Worm (Caenorhabditis elegans): ENCODE results near the gene glr-2.

Gene glr-2

DNA sequence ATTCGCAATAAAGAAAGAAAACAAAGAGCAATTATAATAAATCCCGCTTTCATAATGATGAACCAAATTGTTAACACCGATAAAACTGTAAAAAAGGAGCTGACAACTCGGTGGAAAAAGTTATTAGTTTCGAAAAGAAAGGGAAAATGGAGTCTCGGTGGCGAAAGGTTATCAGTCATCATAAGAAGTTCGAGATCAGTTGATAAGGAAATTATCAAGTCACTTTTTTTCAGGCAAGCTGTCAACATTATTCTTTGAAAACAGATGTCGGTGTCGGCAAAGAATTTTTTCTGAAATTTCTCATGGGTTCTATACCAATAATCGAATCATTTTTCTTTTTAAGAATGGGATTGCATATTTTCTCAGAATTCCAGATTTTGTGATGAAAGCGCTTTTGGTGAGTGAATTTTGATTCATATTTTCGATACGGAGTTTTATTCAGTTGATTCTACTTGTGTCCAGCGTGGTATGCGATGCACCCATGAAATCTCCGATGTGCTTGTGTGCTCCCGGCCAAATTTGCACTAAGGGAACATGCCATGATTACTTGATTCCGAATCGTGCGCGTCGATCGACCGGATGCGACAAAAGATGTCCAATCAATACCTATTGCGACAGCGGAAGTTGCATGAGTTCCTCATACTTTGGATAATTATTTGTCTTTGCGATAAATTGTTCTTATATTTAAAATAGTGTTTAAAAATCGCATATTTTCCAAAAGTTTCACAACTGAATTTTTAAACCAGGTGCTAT, 43.7 kb upstream of the glr-2 start, which contains the start of the genes F37C12.21 and F37C12.10:
Gene F37C12.21, plus strand, starts transcription at position 58 of the 753 bp plus-strand sequence.
Gene F37C12.10, minus strand, starts transcription at position 85 of the 753 bp plus-strand sequence.
- TF ChIP-seq athp-1 (tag; optimal IDR thresholded peaks at IDR 0.05) (no peak), efl-1 (GFP tag; optimal IDR thresholded peaks at IDR 0.05) (no peak), zim-3 (tag; optimal IDR thresholded peaks at IDR 0.05) (no peak), Y79H2A.3 (GFP tag; conservative IDR thresholded peaks at IDR 0.05) (no peak), repo-1 (tag; optimal IDR thresholded peaks at IDR 0.05) (peak; percentile 47), Y56A3A.18 (GFP tag; IDR thresholded peaks at IDR 0.05) (no peak), lin-54 (GFP tag; optimal IDR thresholded peaks at IDR 0.05) (no peak), let-607 (tag; optimal IDR thresholded peaks at IDR 0.05) (peak in 1 of 2 experiments; percentile 24), madf-8 (GFP tag; conservative IDR thresholded peaks at IDR 0.05) (no peak), tbx-9 (tag; optimal IDR thresholded peaks at IDR 0.05; ENCODE audit: borderline replicate concordance) (no peak), hmg-20 (GFP tag; IDR thresholded peaks at IDR 0.05) (no peak), sdz-38 (tag; optimal IDR thresholded peaks at IDR 0.05) (no peak), B0336.3 (GFP tag; IDR thresholded peaks at IDR 0.05) (peak; percentile 62), hmg-1.2 (GFP tag; IDR thresholded peaks at IDR 0.05) (peak; percentile 15; the same call in 1 of the 2 replicates), aptf-3 (GFP tag; IDR thresholded peaks at IDR 0.05) (0 out of 2 replicates have a peak, but pooled peaks have one; percentile 17), F22D6.2 (tag; optimal IDR thresholded peaks at IDR 0.05) (no peak), madf-3 (GFP tag; IDR thresholded peaks at IDR 0.05) (0 out of 2 replicates have a peak, but pooled peaks have one; percentile 19), rec-8 (tag; optimal IDR thresholded peaks at IDR 0.05) (no peak), zfh-2 (GFP tag; conservative IDR thresholded peaks at IDR 0.05) (no peak), B0035.1 (tag; optimal IDR thresholded peaks at IDR 0.05) (no peak), unc-130 (GFP tag; optimal IDR thresholded peaks at IDR 0.05) (no peak), tlf-1 (GFP tag; optimal IDR thresholded peaks at IDR 0.05) (no peak), B0261.1 (tag; optimal IDR thresholded peaks at IDR 0.05) (no peak), atf-7 (tag; optimal IDR thresholded peaks at IDR 0.05) (no peak), egl-44 (GFP tag; IDR thresholded peaks at IDR 0.05) (no peak), nhr-179 (tag; optimal IDR thresholded peaks at IDR 0.05) (no peak), unc-62 (GFP tag; optimal IDR thresholded peaks at IDR 0.05) (no peak), K12H6.12 (tag; optimal IDR thresholded peaks at IDR 0.05) (no peak), ceh-91 (GFP tag; IDR thresholded peaks at IDR 0.05) (no peak), ZK185.1 (tag; optimal IDR thresholded peaks at IDR 0.05; ENCODE audit: poor library complexity, severe bottlenecking) (peak; percentile 25), cebp-2 (GFP tag; IDR thresholded peaks at IDR 0.05) (0 out of 2 replicates have a peak, but pooled peaks have one; percentile 63), B0019.2 (GFP tag; conservative IDR thresholded peaks at IDR 0.05) (no peak), F23B12.7 (tag; optimal IDR thresholded peaks at IDR 0.05; ENCODE audit: insufficient read depth) (no peak), ztf-25 (GFP tag; IDR thresholded peaks at IDR 0.05) (0 out of 2 replicates have a peak, but pooled peaks have one; percentile 22), nhr-80 (tag; optimal IDR thresholded peaks at IDR 0.05) (peak; percentile 72), ztf-26 (tag; optimal IDR thresholded peaks at IDR 0.05) (no peak), F33H1.4 (GFP tag; IDR thresholded peaks at IDR 0.05) (no peak), ccch-3 (GFP tag; optimal IDR thresholded peaks at IDR 0.05) (no peak), ceh-27 (GFP tag; optimal IDR thresholded peaks at IDR 0.05) (no peak), pha-4 (tag; optimal IDR thresholded peaks at IDR 0.05) (no peak), ama-1 (optimal IDR thresholded peaks at IDR 0.05) (no peak), ama-1 (GFP tag; optimal IDR thresholded peaks at IDR 0.05) (peak in 1 of 2 experiments; percentile 25), sptf-2 (GFP tag; optimal IDR thresholded peaks at IDR 0.05) (no peak), ceh-40 (GFP tag; IDR thresholded peaks at IDR 0.05) (no peak), nfya-1 (tag; optimal IDR thresholded peaks at IDR 0.05; ENCODE audit: borderline replicate concordance, insufficient read depth) (no peak), ztf-18 (tag; optimal IDR thresholded peaks at IDR 0.05) (no peak), snpc-1.1 (tag; optimal IDR thresholded peaks at IDR 0.05; ENCODE audit: insufficient read depth) (no peak)
